Fruit fly (Drosophila melanogaster): Measurements from ENCODE around the gene Lamtor3.

DNA sequence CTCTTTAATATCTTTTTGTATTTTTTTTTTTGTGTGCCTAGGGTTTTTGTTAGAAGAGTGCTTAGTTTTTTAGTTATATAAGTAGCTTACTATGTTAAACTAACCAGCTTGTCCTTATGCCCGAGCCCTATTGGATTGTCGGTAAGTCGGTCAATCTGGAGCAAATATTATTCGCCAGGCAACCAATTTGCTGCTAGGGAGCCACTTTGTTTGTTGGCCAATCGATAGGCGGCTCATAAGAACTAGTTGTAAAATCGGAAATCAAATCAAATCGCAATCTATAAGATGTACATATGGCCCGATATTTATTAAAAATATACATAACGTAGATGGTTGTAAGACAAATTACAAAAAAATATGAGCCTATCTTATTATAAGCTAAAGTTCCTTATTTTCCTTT lies 48.0 kb downstream of the Lamtor3 start, which contains the start of gene CG15144:
- no peak for TF ChIP-seq CG14711 (tag; optimal IDR thresholded peaks at IDR 0.05)
- no peak for TF ChIP-seq cnc (optimal IDR thresholded peaks at IDR 0.05)
- TF ChIP-seq kay (GFP tag; ENCODE audit: borderline replicate concordance), result no peak
- no peak for TF ChIP-seq ovo (GFP tag; optimal IDR thresholded peaks at IDR 0.05)
